Worm (Caenorhabditis elegans) whole organism, midembryonic: ENCODE data around the gene suox-1.

ENCODE experiments used
- T22C8.4 ChIP-seq: fragments of 200-800 bp; sonication (Bioruptor generic); IDR thresholded peaks from 2 replicates; pipeline ENCODE4 v1.3.6; 2022; ENCODE audit warnings: missing genetic modification characterization, missing compliant biosample characterization
- cog-1 ChIP-seq: sonication (generic microtip); optimal IDR thresholded peaks from 2 replicates; lab custom pipeline; 2016; ENCODE audit warnings: missing genetic modification characterization, missing compliant biosample characterization
- flt-1 ChIP-seq: fragments of 200-800 bp; sonication (Bioruptor generic); IDR thresholded peaks from 2 replicates; pipeline ENCODE4 v1.3.6; 2022; ENCODE audit warnings: missing genetic modification characterization, missing compliant biosample characterization
- klf-2 ChIP-seq: fragments of 200-800 bp; sonication (Bioruptor generic); conservative IDR thresholded peaks from 2 replicates; pipeline ENCODE4 v1.3.6; 2022; ENCODE audit warnings: missing genetic modification reagents, missing genetic modification characterization, missing compliant biosample characterization
- med-1 ChIP-seq: sonication (generic microtip); optimal IDR thresholded peaks from 2 replicates; lab custom pipeline; 2017; ENCODE audit warnings: missing genetic modification characterization, mild to moderate bottlenecking, missing compliant biosample characterization, antibody characterized with exemption, missing genetic modification reagents; ENCODE audit not compliant: insufficient read depth
- ref-1 ChIP-seq: fragments of 200-800 bp; sonication (Bioruptor generic); conservative IDR thresholded peaks from 2 replicates; pipeline ENCODE4 v1.3.6; 2022; ENCODE audit warnings: missing genetic modification reagents, missing genetic modification characterization, missing compliant biosample characterization
- tab-1 ChIP-seq: fragments of 200-800 bp; sonication (Bioruptor generic); IDR thresholded peaks from 2 replicates; pipeline ENCODE4 v1.3.6; 2022; ENCODE audit warnings: missing genetic modification characterization, missing compliant biosample characterization
- ztf-23 ChIP-seq: fragments of 200-800 bp; sonication (Bioruptor generic); IDR thresholded peaks from 2 replicates; pipeline ENCODE4 v1.3.6; 2022; ENCODE audit warnings: missing genetic modification reagents, missing genetic modification characterization, missing compliant biosample characterization
- ztf-29 ChIP-seq: fragments of 200-800 bp; sonication (Bioruptor generic); IDR thresholded peaks from 2 replicates; pipeline ENCODE4 v1.3.6; 2022; ENCODE audit warnings: missing genetic modification reagents, missing genetic modification characterization, missing compliant biosample characterization

DNA sequence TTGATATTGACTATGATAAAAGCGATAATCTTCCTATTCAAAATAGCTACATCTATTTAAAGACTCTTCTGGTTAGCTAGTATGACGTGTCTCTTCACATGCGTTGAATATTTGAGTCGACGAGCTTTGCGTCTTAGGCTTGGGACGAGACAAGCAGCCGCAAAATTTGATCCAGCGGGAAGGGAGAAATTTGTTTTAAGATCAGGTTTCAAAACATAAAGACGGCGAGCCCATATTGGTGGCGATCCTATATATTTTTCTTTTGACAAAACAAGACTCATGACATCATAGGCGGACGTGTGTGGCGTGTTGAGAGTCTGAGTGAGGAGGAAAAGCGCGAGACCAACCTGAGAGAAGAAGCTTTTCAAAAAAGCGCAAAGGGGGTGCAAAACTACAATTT, 48.1 kb downstream of the suox-1 start:
- no peak for TF ChIP-seq med-1
- no peak for TF ChIP-seq ref-1 (GFP tag; lab: Robert Waterston, UW)
- TF ChIP-seq flt-1 (GFP tag; lab: Robert Waterston, UW), result no peak
- no peak for TF ChIP-seq klf-2 (GFP tag; lab: Robert Waterston, UW)
- no peak for TF ChIP-seq ztf-29
- no peak for TF ChIP-seq tab-1
- TF ChIP-seq cog-1 (tag; lab: Kevin White, UChicago), result no peak
- no peak for TF ChIP-seq ztf-23 (GFP tag; lab: Robert Waterston, UW)
- no peak for TF ChIP-seq T22C8.4 (GFP tag; lab: Robert Waterston, UW)
